Worm (Caenorhabditis elegans): Measurements from ENCODE around the gene mrps-11.

- TF ChIP-seq flt-1 (GFP tag; IDR thresholded peaks at IDR 0.05) = no peak
- no peak for TF ChIP-seq ama-1 (optimal IDR thresholded peaks at IDR 0.05)
- TF ChIP-seq ceh-36 (tag; optimal IDR thresholded peaks at IDR 0.05) = no peak
- no peak for TF ChIP-seq sea-1 (GFP tag; conservative IDR thresholded peaks at IDR 0.05)
- TF ChIP-seq tra-4 (tag; optimal IDR thresholded peaks at IDR 0.05) = no peak
- TF ChIP-seq aly-1 (tag; optimal IDR thresholded peaks at IDR 0.05) = no peak
- no peak for TF ChIP-seq hmg-4 (GFP tag; optimal IDR thresholded peaks at IDR 0.05)
- no peak for TF ChIP-seq ets-7 (tag; optimal IDR thresholded peaks at IDR 0.05)
- no peak for TF ChIP-seq B0310.2 (tag; optimal IDR thresholded peaks at IDR 0.05)
- TF ChIP-seq tbx-11 (GFP tag; IDR thresholded peaks at IDR 0.05) = no peak
- no peak for TF ChIP-seq pes-1 (GFP tag; IDR thresholded peaks at IDR 0.05)
- TF ChIP-seq hmbx-1 (tag; optimal IDR thresholded peaks at IDR 0.05) = no peak
- no peak for TF ChIP-seq scrt-1 (GFP tag; IDR thresholded peaks at IDR 0.05)
- TF ChIP-seq tbx-37 (GFP tag; conservative IDR thresholded peaks at IDR 0.05) = no peak
These were observed 32.3 kb upstream of the mrps-11 start, which contains the start of gene F45D3.1 for ce11 chrV:12526758-12527157.
